Fruit fly (Drosophila melanogaster) whole organism, embryonic: ENCODE results near the gene CG3040.

Source experiments
- Adf1 ChIP-seq: fragments of 200-800 bp; sonication (Bioruptor generic); IDR thresholded peaks from 2 replicates; pipeline ENCODE4 v1.3.6; 2022; ENCODE audit warnings: missing biosample characterization, missing genetic modification characterization
- Asciz ChIP-seq: fragments of 200-800 bp; sonication (Bioruptor generic); optimal IDR thresholded peaks from 2 replicates; lab custom pipeline; 2017; ENCODE audit warnings: missing biosample characterization, mild to moderate bottlenecking, missing genetic modification characterization, missing genetic modification reagents
- Bgb ChIP-seq: fragments of 200-800 bp; sonication (Bioruptor generic); IDR thresholded peaks from 2 replicates; pipeline ENCODE4 v1.3.6; 2022; ENCODE audit warnings: missing biosample characterization, missing genetic modification characterization; ENCODE audit not compliant: partially characterized antibody
- CG1024 ChIP-seq: fragments of 200-800 bp; sonication (Bioruptor generic); IDR thresholded peaks from 2 replicates; pipeline ENCODE4 v1.3.6; 2022; ENCODE audit warnings: missing biosample characterization, missing genetic modification characterization
- CG1233 ChIP-seq: fragments of 200-800 bp; sonication (Bioruptor generic); optimal IDR thresholded peaks from 4 replicates; lab custom pipeline; 2018; ENCODE audit warnings: missing biosample characterization, mild to moderate bottlenecking, missing genetic modification characterization
- CG14860 ChIP-seq: fragments of 200-800 bp; sonication (Bioruptor generic); IDR thresholded peaks from 3 replicates; pipeline ENCODE4 v1.3.6; 2022; ENCODE audit warnings: missing biosample characterization, missing genetic modification characterization; ENCODE audit not compliant: partially characterized antibody
- CG17568 ChIP-seq: fragments of 200-800 bp; sonication (Bioruptor generic); optimal IDR thresholded peaks from 2 replicates; lab custom pipeline; 2018; ENCODE audit warnings: missing biosample characterization, mild to moderate bottlenecking, missing genetic modification characterization, moderate library complexity
- CG17829 ChIP-seq: fragments of 200-800 bp; optimal IDR thresholded peaks from 2 replicates; lab custom pipeline; 2019; ENCODE audit warnings: missing biosample characterization, mild to moderate bottlenecking, missing genetic modification characterization, moderate library complexity
- CG1792 ChIP-seq: fragments of 200-800 bp; sonication (Bioruptor generic); optimal IDR thresholded peaks from 2 replicates; lab custom pipeline; 2016; ENCODE audit warnings: missing biosample characterization, missing genetic modification characterization
- CG18011 ChIP-seq: fragments of 200-800 bp; sonication (Bioruptor generic); optimal IDR thresholded peaks from 2 replicates; lab custom pipeline; 2017; ENCODE audit warnings: missing biosample characterization, missing genetic modification characterization, mild to moderate bottlenecking, moderate library complexity, missing genotype
- CG32532 ChIP-seq: fragments of 200-800 bp; sonication (Bioruptor generic); IDR thresholded peaks from 2 replicates; pipeline ENCODE4 v1.3.6; 2022; ENCODE audit warnings: missing biosample characterization, missing genetic modification characterization
- CG42726 ChIP-seq: fragments of 200-800 bp; sonication (Bioruptor generic); IDR thresholded peaks from 2 replicates; pipeline ENCODE4 v1.3.6; 2022; ENCODE audit warnings: missing biosample characterization, missing genetic modification characterization; ENCODE audit not compliant: partially characterized antibody
- CG43689 ChIP-seq: fragments of 200-800 bp; sonication (Bioruptor generic); IDR thresholded peaks from 2 replicates; pipeline ENCODE4 v1.3.6; 2022; ENCODE audit warnings: missing biosample characterization, missing genetic modification characterization
- CG4424 ChIP-seq: fragments of 200-800 bp; sonication (Bioruptor generic); optimal IDR thresholded peaks from 3 replicates; lab custom pipeline; 2016; ENCODE audit warnings: missing biosample characterization, missing genetic modification characterization
- CG6683 ChIP-seq: fragments of 200-800 bp; sonication (Bioruptor generic); optimal IDR thresholded peaks from 2 replicates; lab custom pipeline; 2017; ENCODE audit warnings: missing biosample characterization, mild to moderate bottlenecking, missing genetic modification characterization, missing genetic modification reagents
- CG6813 ChIP-seq: fragments of 200-800 bp; sonication (Bioruptor generic); optimal IDR thresholded peaks from 2 replicates; lab custom pipeline; 2017; ENCODE audit warnings: missing biosample characterization, missing genetic modification characterization, mild to moderate bottlenecking, moderate library complexity, missing genetic modification reagents
- CG8388 ChIP-seq: fragments of 200-800 bp; sonication (Bioruptor generic); optimal IDR thresholded peaks from 2 replicates; lab custom pipeline; 2019; ENCODE audit warnings: missing biosample characterization, mild to moderate bottlenecking, missing genetic modification characterization, moderate library complexity
- Doc3 ChIP-seq: fragments of 200-800 bp; sonication (Bioruptor generic); IDR thresholded peaks from 3 replicates; pipeline ENCODE4 v1.3.6; 2022; ENCODE audit warnings: missing biosample characterization, missing genetic modification characterization; ENCODE audit not compliant: partially characterized antibody
- Dp ChIP-seq: fragments of 200-800 bp; sonication (Bioruptor generic); optimal IDR thresholded peaks from 2 replicates; lab custom pipeline; 2018; ENCODE audit warnings: missing biosample characterization, mild to moderate bottlenecking, missing genetic modification characterization, moderate library complexity
- Drgx ChIP-seq: fragments of 200-800 bp; sonication (Bioruptor generic); IDR thresholded peaks from 2 replicates; pipeline ENCODE4 v1.3.6; 2022; ENCODE audit warnings: missing biosample characterization, missing genetic modification characterization
- Fer1 ChIP-seq: fragments of 200-800 bp; sonication (Bioruptor generic); optimal IDR thresholded peaks from 2 replicates; lab custom pipeline; 2017; ENCODE audit warnings: missing biosample characterization, mild to moderate bottlenecking, missing genetic modification characterization
- H2.0 ChIP-seq: fragments of 200-800 bp; sonication (Bioruptor generic); IDR thresholded peaks from 2 replicates; pipeline ENCODE4 v1.3.6; 2022; ENCODE audit warnings: missing biosample characterization, missing genetic modification characterization
- HmgD ChIP-seq: fragments of 200-800 bp; sonication (Bioruptor generic); optimal IDR thresholded peaks from 3 replicates; lab custom pipeline; 2016; ENCODE audit warnings: missing biosample characterization, missing genetic modification characterization
- Hsf ChIP-seq: fragments of 200-800 bp; sonication (Bioruptor generic); optimal IDR thresholded peaks from 3 replicates; lab custom pipeline; 2016; ENCODE audit warnings: missing biosample characterization, missing genetic modification characterization
- Jarid2 ChIP-seq: fragments of 200-800 bp; sonication (Bioruptor generic); optimal IDR thresholded peaks from 3 replicates; lab custom pipeline; 2017; ENCODE audit warnings: mild to moderate bottlenecking, missing biosample characterization, missing genetic modification reagents, missing genetic modification characterization
- Oaz ChIP-seq: fragments of 200-800 bp; sonication (Bioruptor generic); IDR thresholded peaks from 2 replicates; pipeline ENCODE4 v1.3.6; 2022; ENCODE audit warnings: missing biosample characterization, missing genetic modification characterization
- Optix ChIP-seq: fragments of 200-800 bp; sonication (Bioruptor generic); IDR thresholded peaks from 3 replicates; pipeline ENCODE4 v1.3.6; 2022; ENCODE audit warnings: missing biosample characterization, missing genetic modification characterization
- Ssrp ChIP-seq: fragments of 200-800 bp; sonication (Bioruptor generic); optimal IDR thresholded peaks from 2 replicates; lab custom pipeline; 2018; ENCODE audit warnings: missing biosample characterization, mild to moderate bottlenecking, missing genetic modification characterization, moderate library complexity
- ase ChIP-seq: fragments of 200-800 bp; sonication (Bioruptor generic); IDR thresholded peaks from 3 replicates; pipeline ENCODE4 v1.3.6; 2022; ENCODE audit warnings: missing biosample characterization, missing genetic modification characterization
- bowl ChIP-seq: fragments of 200-800 bp; sonication (Bioruptor generic); IDR thresholded peaks from 2 replicates; pipeline ENCODE4 v1.3.6; 2022; ENCODE audit warnings: missing biosample characterization, missing genetic modification characterization
- dm ChIP-seq: fragments of 200-800 bp; sonication (Bioruptor generic); optimal IDR thresholded peaks from 3 replicates; lab custom pipeline; 2016; ENCODE audit warnings: missing biosample characterization, missing genetic modification characterization
- fru ChIP-seq: fragments of >200 bp; optimal IDR thresholded peaks from 2 replicates; lab custom pipeline; 2017
- fu2 ChIP-seq: fragments of 200-800 bp; sonication (Bioruptor generic); optimal IDR thresholded peaks from 2 replicates; lab custom pipeline; 2016; ENCODE audit warnings: missing biosample characterization, missing genetic modification characterization
- gcm2 ChIP-seq: fragments of 200-800 bp; sonication (Bioruptor generic); optimal IDR thresholded peaks from 2 replicates; lab custom pipeline; 2016; ENCODE audit warnings: missing biosample characterization, missing genetic modification characterization
- gfzf ChIP-seq: fragments of 200-800 bp; sonication (Bioruptor generic); optimal IDR thresholded peaks from 2 replicates; lab custom pipeline; 2016; ENCODE audit warnings: missing biosample characterization, mild to moderate bottlenecking, missing genetic modification characterization, moderate library complexity
- gsb ChIP-seq: fragments of 200-800 bp; sonication (Bioruptor generic); IDR thresholded peaks from 2 replicates; pipeline ENCODE4 v1.3.6; 2022; ENCODE audit warnings: missing biosample characterization, missing genetic modification characterization
- hbn ChIP-seq: fragments of 200-800 bp; sonication (Bioruptor generic); IDR thresholded peaks from 2 replicates; pipeline ENCODE4 v1.3.6; 2022; ENCODE audit warnings: missing biosample characterization, missing genetic modification characterization; ENCODE audit not compliant: partially characterized antibody
- lbe ChIP-seq: fragments of 200-800 bp; sonication (Bioruptor generic); optimal IDR thresholded peaks from 2 replicates; lab custom pipeline; 2016; ENCODE audit warnings: missing biosample characterization, mild to moderate bottlenecking, missing genetic modification characterization
- nerfin-1 ChIP-seq: fragments of 200-800 bp; sonication (Bioruptor generic); optimal IDR thresholded peaks from 3 replicates; lab custom pipeline; 2019; ENCODE audit warnings: missing biosample characterization, mild to moderate bottlenecking, missing genetic modification characterization, moderate library complexity
- peb ChIP-seq: fragments of 200-800 bp; sonication (Bioruptor generic); IDR thresholded peaks from 2 replicates; pipeline ENCODE4 v1.3.6; 2022; ENCODE audit warnings: missing biosample characterization, missing genetic modification characterization
- repo ChIP-seq: fragments of 200-800 bp; sonication (Bioruptor generic); optimal IDR thresholded peaks from 2 replicates; lab custom pipeline; 2016; ENCODE audit warnings: missing biosample characterization, missing genetic modification characterization
- run ChIP-seq: fragments of 200-800 bp; sonication (Bioruptor generic); optimal IDR thresholded peaks from 3 replicates; lab custom pipeline; 2018; ENCODE audit warnings: missing biosample characterization, mild to moderate bottlenecking, missing genetic modification characterization
- scrt ChIP-seq: fragments of 200-800 bp; sonication (Bioruptor generic); optimal IDR thresholded peaks from 2 replicates; lab custom pipeline; 2018; ENCODE audit warnings: missing biosample characterization, mild to moderate bottlenecking, missing genetic modification characterization, moderate library complexity
- sens-2 ChIP-seq: fragments of 200-800 bp; sonication (Bioruptor generic); IDR thresholded peaks from 2 replicates; pipeline ENCODE4 v1.3.6; 2022; ENCODE audit warnings: missing biosample characterization, missing genetic modification characterization
- sima ChIP-seq: fragments of 200-800 bp; sonication (Bioruptor generic); optimal IDR thresholded peaks from 2 replicates; lab custom pipeline; 2016; ENCODE audit warnings: missing biosample characterization, missing genetic modification characterization
- slp2 ChIP-seq: fragments of 200-800 bp; sonication (Bioruptor generic); optimal IDR thresholded peaks from 2 replicates; lab custom pipeline; 2016; ENCODE audit warnings: missing biosample characterization, missing genetic modification characterization
- sob ChIP-seq: fragments of 200-800 bp; sonication (Bioruptor generic); IDR thresholded peaks from 2 replicates; pipeline ENCODE4 v1.3.6; 2022; ENCODE audit warnings: missing biosample characterization, missing genetic modification characterization
- sqz ChIP-seq: fragments of 200-800 bp; sonication (Bioruptor generic); optimal IDR thresholded peaks from 3 replicates; lab custom pipeline; 2018; ENCODE audit warnings: missing biosample characterization, mild to moderate bottlenecking, missing genetic modification characterization
- ssp ChIP-seq: fragments of 200-800 bp; sonication (Bioruptor generic); IDR thresholded peaks from 2 replicates; pipeline ENCODE4 v1.3.6; 2022; ENCODE audit warnings: missing biosample characterization, missing genetic modification characterization
- stc ChIP-seq: fragments of 200-800 bp; sonication (Bioruptor generic); IDR thresholded peaks from 2 replicates; pipeline ENCODE4 v1.3.6; 2022; ENCODE audit warnings: missing biosample characterization, missing genetic modification characterization
- tna ChIP-seq: fragments of 200-800 bp; sonication (Bioruptor generic); IDR thresholded peaks from 2 replicates; pipeline ENCODE4 v1.3.6; 2022; ENCODE audit warnings: missing biosample characterization, missing genetic modification characterization; ENCODE audit not compliant: partially characterized antibody
- wor ChIP-seq: fragments of 200-800 bp; sonication (Bioruptor generic); IDR thresholded peaks from 2 replicates; pipeline ENCODE4 v1.3.6; 2022; ENCODE audit warnings: missing biosample characterization, missing genetic modification characterization

CG3040 gene

DNA sequence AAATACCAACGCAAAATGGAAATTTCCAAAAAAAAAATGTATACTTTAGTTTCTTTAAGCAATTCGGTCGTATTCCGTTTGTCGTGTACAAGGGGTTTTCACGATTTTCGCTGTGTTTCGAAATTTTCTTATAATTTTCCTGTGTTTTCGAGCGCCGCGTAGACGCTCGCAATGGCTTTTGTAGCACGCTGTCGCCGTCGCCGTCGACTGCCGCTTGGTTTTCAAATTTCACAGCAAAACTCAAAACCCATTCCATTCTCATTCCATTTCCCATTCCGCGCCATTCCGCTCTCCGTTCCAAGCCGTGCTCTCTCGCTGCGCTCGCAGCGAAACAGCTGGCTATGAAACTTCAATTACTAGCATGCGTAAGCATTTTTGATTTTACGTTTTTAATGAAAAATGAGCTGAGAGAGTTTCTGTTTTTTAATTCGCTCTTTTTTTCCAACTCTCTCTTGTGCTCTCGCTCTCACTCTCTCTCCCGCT lies 8.3 kb upstream of the CG3040 start (continued):
- TF ChIP-seq CG4424 (GFP tag; lab: Kevin White, UChicago) (no peak), nerfin-1 (peak; percentile 41), ase (GFP tag; lab: Robert Waterston, UW) (no peak), H2.0 (no peak), CG18011 (no peak), CG32532 (GFP tag; lab: Robert Waterston, UW) (no peak), CG17829 (peak; percentile 8), fu2 (GFP tag; lab: Kevin White, UChicago) (no peak), bowl (GFP tag; lab: Robert Waterston, UW) (no peak), Fer1 (GFP tag; lab: Kevin White, UChicago) (no peak), wor (GFP tag; lab: Robert Waterston, UW) (no peak), Ssrp (tag; lab: Kevin White, UChicago) (no peak), Adf1 (GFP tag; lab: Robert Waterston, UW) (peak; percentile 67), stc (GFP tag; lab: Robert Waterston, UW) (no peak), tna (GFP tag; lab: Robert Waterston, UW) (no peak), CG43689 (GFP tag; lab: Robert Waterston, UW) (no peak), Asciz (no peak), CG1792 (GFP tag; lab: Kevin White, UChicago) (no peak), gcm2 (GFP tag; lab: Kevin White, UChicago) (no peak), Drgx (GFP tag; lab: Robert Waterston, UW) (peak; percentile 56), HmgD (GFP tag; lab: Kevin White, UChicago) (no peak), run (tag; lab: Kevin White, UChicago) (no peak), Hsf (GFP tag; lab: Kevin White, UChicago) (no peak), Doc3 (GFP tag; lab: Robert Waterston, UW) (no peak), repo (GFP tag; lab: Kevin White, UChicago) (no peak), CG42726 (no peak), CG1024 (GFP tag; lab: Robert Waterston, UW) (no peak), dm (no peak), ssp (GFP tag; lab: Robert Waterston, UW) (no peak), Dp (GFP tag; lab: Kevin White, UChicago) (no peak), gfzf (GFP tag; lab: Kevin White, UChicago) (no peak), Jarid2 (peak; percentile 71), CG6813 (GFP tag; lab: Kevin White, UChicago) (no peak), CG17568 (GFP tag; lab: Kevin White, UChicago) (no peak), sob (0 out of 2 replicates have a peak, but pooled peaks have one; percentile 13), hbn (GFP tag; lab: Robert Waterston, UW) (no peak; the same call in 1 of the 2 replicates), fru (no peak), Oaz (GFP tag; lab: Robert Waterston, UW) (no peak), peb (GFP tag; lab: Robert Waterston, UW) (no peak), sens-2 (GFP tag; lab: Robert Waterston, UW) (no peak), sima (no peak), slp2 (GFP tag; lab: Kevin White, UChicago) (no peak), CG6683 (GFP tag; lab: Kevin White, UChicago) (no peak), CG8388 (GFP tag; lab: Kevin White, UChicago) (no peak), CG14860 (no peak), lbe (GFP tag; lab: Kevin White, UChicago) (peak; percentile 38), sqz (no peak), CG1233 (GFP tag; lab: Kevin White, UChicago) (no peak), Optix (GFP tag; lab: Robert Waterston, UW) (no peak), gsb (GFP tag; lab: Robert Waterston, UW) (no peak), Bgb (GFP tag; lab: Robert Waterston, UW) (peak; percentile 26; the same call in 1 of the 2 replicates), scrt (GFP tag; lab: Kevin White, UChicago) (no peak)
